Worm (Caenorhabditis elegans) whole organism, L2 larva: Measurements from ENCODE around the gene gur-3.

Experiments used
- R02D3.7 ChIP-seq: fragments of 150-350 bp; optimal IDR thresholded peaks from 2 replicates; lab custom pipeline; 2014; ENCODE audit warnings: missing biosample characterization, missing genetic modification characterization
- ama-1 ChIP-seq: fragments of 150-350 bp; optimal IDR thresholded peaks from 2 replicates; lab custom pipeline; 2018; ENCODE audit warnings: inconsistent platforms
- ceh-16 ChIP-seq: fragments of 150-350 bp; optimal IDR thresholded peaks from 2 replicates; lab custom pipeline; 2014; ENCODE audit warnings: missing biosample characterization, missing genetic modification characterization
- mdl-1 ChIP-seq, 2 experiments: fragments of 150-350 bp in 1 of 2; sonication (generic microtip) in 1 of 2; optimal IDR thresholded peaks; 2 replicates each; lab custom pipeline; 2017; ENCODE audit warnings: missing biosample characterization in 2 of 2, missing genetic modification characterization in 2 of 2
- snpc-4 ChIP-seq: fragments of 150-350 bp; optimal IDR thresholded peaks from 2 replicates; lab custom pipeline; 2014; ENCODE audit warnings: missing biosample characterization, missing genetic modification characterization
- unc-55 ChIP-seq: fragments of 150-350 bp; sonication (generic microtip); optimal IDR thresholded peaks from 3 replicates; lab custom pipeline; 2014; ENCODE audit warnings: missing biosample characterization, missing genetic modification reagents, missing genetic modification characterization
- unc-62 ChIP-seq: fragments of 150-350 bp; optimal IDR thresholded peaks from 2 replicates; lab custom pipeline; 2014; ENCODE audit warnings: missing biosample characterization, missing genetic modification reagents, missing genetic modification characterization

- TF ChIP-seq ceh-16 (tag; lab: Kevin White, UChicago), result no peak
- no peak for TF ChIP-seq mdl-1 (tag; optimal IDR thresholded peaks at IDR 0.05; lab: Kevin White, UChicago)
- TF ChIP-seq unc-55 (GFP tag; lab: Kevin White, UChicago), result no peak
- TF ChIP-seq snpc-4, result no peak
- no peak for TF ChIP-seq R02D3.7 (tag; lab: Kevin White, UChicago)
- TF ChIP-seq unc-62, result no peak
- TF ChIP-seq ama-1, result no peak
Measured at ce11 chrX:10406850-10407249, 747 bp upstream of the gur-3 start, which contains the start of gene ZC504.1.
